Fruit fly (Drosophila melanogaster) whole organism, embryonic: ENCODE data around the gene CG5910.
A peak's percentile ranks its signal among the peaks of the same experiment; 100 is the strongest.

Experiments
- BtbVII ChIP-seq: fragments of 200-800 bp; sonication (Bioruptor generic); optimal IDR thresholded peaks from 3 replicates; lab custom pipeline; 2017; ENCODE audit warnings: missing biosample characterization, mild to moderate bottlenecking, missing genetic modification characterization
- CG11456 ChIP-seq: fragments of 200-800 bp; sonication (Bioruptor generic); IDR thresholded peaks from 3 replicates; pipeline ENCODE4 v1.3.6; 2022; ENCODE audit warnings: missing biosample characterization, missing genetic modification characterization
- CG11696 ChIP-seq: fragments of 200-800 bp; sonication (Bioruptor generic); IDR thresholded peaks from 2 replicates; pipeline ENCODE4 v1.3.6; 2022; ENCODE audit warnings: missing biosample characterization, missing genetic modification characterization
- CG11723 ChIP-seq: fragments of 200-800 bp; sonication (Bioruptor generic); optimal IDR thresholded peaks from 2 replicates; lab custom pipeline; 2017; ENCODE audit warnings: missing biosample characterization, mild to moderate bottlenecking, missing genetic modification characterization
- CG12942 ChIP-seq: fragments of 200-800 bp; sonication (Bioruptor generic); optimal IDR thresholded peaks from 3 replicates; lab custom pipeline; 2016; ENCODE audit warnings: missing biosample characterization, missing genetic modification characterization
- CG13894 ChIP-seq: fragments of 200-800 bp; sonication (Bioruptor generic); optimal IDR thresholded peaks from 3 replicates; lab custom pipeline; 2018; ENCODE audit warnings: missing biosample characterization, mild to moderate bottlenecking, missing genetic modification characterization, moderate library complexity
- CG1529 ChIP-seq: fragments of 200-800 bp; sonication (Bioruptor generic); optimal IDR thresholded peaks from 3 replicates; lab custom pipeline; 2018; ENCODE audit warnings: missing biosample characterization, missing genetic modification characterization
- CG17829 ChIP-seq: fragments of 200-800 bp; optimal IDR thresholded peaks from 2 replicates; lab custom pipeline; 2019; ENCODE audit warnings: missing biosample characterization, mild to moderate bottlenecking, missing genetic modification characterization, moderate library complexity
- CG30403 ChIP-seq: fragments of 200-800 bp; sonication (Bioruptor generic); optimal IDR thresholded peaks from 3 replicates; lab custom pipeline; 2016; ENCODE audit warnings: missing biosample characterization, missing genetic modification characterization
- CG4282 ChIP-seq: fragments of 200-800 bp; sonication (Bioruptor generic); optimal IDR thresholded peaks from 2 replicates; lab custom pipeline; 2016; ENCODE audit warnings: missing biosample characterization, missing genetic modification characterization
- CG5180 ChIP-seq: fragments of 200-800 bp; sonication (Bioruptor generic); optimal IDR thresholded peaks from 3 replicates; lab custom pipeline; 2017; ENCODE audit warnings: missing biosample characterization, missing genetic modification characterization, mild to moderate bottlenecking, moderate library complexity, missing genetic modification reagents
- CG6254 ChIP-seq: fragments of 200-800 bp; sonication (Bioruptor generic); optimal IDR thresholded peaks from 3 replicates; lab custom pipeline; 2017; ENCODE audit warnings: mild to moderate bottlenecking, missing biosample characterization, missing genetic modification reagents, missing genetic modification characterization
- CG6791 ChIP-seq: fragments of 200-800 bp; sonication (Bioruptor generic); IDR thresholded peaks from 3 replicates; pipeline ENCODE4 v1.3.6; 2022; ENCODE audit warnings: missing biosample characterization, missing genetic modification characterization; ENCODE audit not compliant: partially characterized antibody
- CG7372 ChIP-seq: fragments of 200-800 bp; sonication (Bioruptor generic); IDR thresholded peaks from 2 replicates; pipeline ENCODE4 v1.3.6; 2022; ENCODE audit warnings: missing biosample characterization, missing genetic modification characterization
- CG8281 ChIP-seq: fragments of 200-800 bp; sonication (Bioruptor generic); optimal IDR thresholded peaks from 2 replicates; lab custom pipeline; 2018; ENCODE audit warnings: missing biosample characterization, mild to moderate bottlenecking, missing genetic modification characterization, moderate library complexity
- CG8388 ChIP-seq: fragments of 200-800 bp; sonication (Bioruptor generic); optimal IDR thresholded peaks from 2 replicates; lab custom pipeline; 2019; ENCODE audit warnings: missing biosample characterization, mild to moderate bottlenecking, missing genetic modification characterization, moderate library complexity
- CG9437 ChIP-seq: fragments of 200-800 bp; sonication (Bioruptor generic); optimal IDR thresholded peaks from 2 replicates; lab custom pipeline; 2018; ENCODE audit warnings: missing biosample characterization, mild to moderate bottlenecking, missing genetic modification characterization
- Camta ChIP-seq: fragments of 200-800 bp; sonication (Bioruptor generic); optimal IDR thresholded peaks from 2 replicates; lab custom pipeline; 2016; ENCODE audit warnings: missing biosample characterization, missing genetic modification characterization
- Dbx ChIP-seq: fragments of 200-800 bp; sonication (Bioruptor generic); IDR thresholded peaks from 3 replicates; pipeline ENCODE4 v1.3.6; 2022; ENCODE audit warnings: missing biosample characterization, missing genetic modification characterization
- E2f1 ChIP-seq: fragments of 200-800 bp; sonication (Bioruptor generic); IDR thresholded peaks from 2 replicates; pipeline ENCODE4 v1.3.6; 2022; ENCODE audit warnings: missing biosample characterization, missing genetic modification characterization
- Fer3 ChIP-seq: fragments of 200-800 bp; sonication (Bioruptor generic); optimal IDR thresholded peaks from 2 replicates; lab custom pipeline; 2018; ENCODE audit warnings: missing biosample characterization, mild to moderate bottlenecking, missing genetic modification characterization, moderate library complexity
- H15 ChIP-seq: fragments of 200-800 bp; sonication (Bioruptor generic); IDR thresholded peaks from 3 replicates; pipeline ENCODE4 v1.3.6; 2022; ENCODE audit warnings: missing biosample characterization, missing genetic modification characterization
- HmgD ChIP-seq: fragments of 200-800 bp; sonication (Bioruptor generic); optimal IDR thresholded peaks from 3 replicates; lab custom pipeline; 2016; ENCODE audit warnings: missing biosample characterization, missing genetic modification characterization
- Meics ChIP-seq: fragments of 200-800 bp; sonication (Bioruptor generic); optimal IDR thresholded peaks from 2 replicates; lab custom pipeline; 2017; ENCODE audit warnings: missing biosample characterization, mild to moderate bottlenecking, missing genetic modification characterization
- NFAT ChIP-seq: fragments of 200-800 bp; sonication (Bioruptor generic); IDR thresholded peaks from 2 replicates; pipeline ENCODE4 v1.3.6; 2022; ENCODE audit warnings: missing biosample characterization, missing genetic modification characterization
- Spps ChIP-seq: fragments of 200-800 bp; sonication (Bioruptor generic); optimal IDR thresholded peaks from 2 replicates; lab custom pipeline; 2018; ENCODE audit warnings: missing biosample characterization, mild to moderate bottlenecking, missing genetic modification characterization
- Xbp1 ChIP-seq: fragments of 200-800 bp; sonication (Bioruptor generic); optimal IDR thresholded peaks from 3 replicates; lab custom pipeline; 2016; ENCODE audit warnings: missing biosample characterization, mild to moderate bottlenecking, missing genetic modification characterization
- ab ChIP-seq: fragments of 200-800 bp; sonication (Bioruptor generic); optimal IDR thresholded peaks from 2 replicates; lab custom pipeline; 2016; ENCODE audit warnings: missing biosample characterization, missing genetic modification characterization
- ara ChIP-seq: fragments of 200-800 bp; sonication (Bioruptor generic); IDR thresholded peaks from 2 replicates; pipeline ENCODE4 v1.3.6; 2022; ENCODE audit warnings: missing biosample characterization, missing genetic modification characterization
- az2 ChIP-seq: fragments of 200-800 bp; sonication (Bioruptor generic); optimal IDR thresholded peaks from 3 replicates; lab custom pipeline; 2016; ENCODE audit warnings: missing biosample characterization, missing genetic modification characterization
- bigmax ChIP-seq: fragments of 200-800 bp; sonication (Bioruptor generic); optimal IDR thresholded peaks from 2 replicates; lab custom pipeline; 2018; ENCODE audit warnings: missing biosample characterization, mild to moderate bottlenecking, missing genetic modification characterization
- bsh ChIP-seq, 2 experiments: fragments of 200-800 bp; sonication (Bioruptor generic); optimal IDR thresholded peaks; 2 replicates each; lab custom pipeline; 2017 to 2018; ENCODE audit warnings: mild to moderate bottlenecking in 2 of 2, missing biosample characterization in 2 of 2, missing genetic modification characterization in 2 of 2, moderate library complexity in 1 of 2
- cato ChIP-seq: fragments of 200-800 bp; sonication (Bioruptor generic); optimal IDR thresholded peaks from 2 replicates; lab custom pipeline; 2016; ENCODE audit warnings: missing biosample characterization, missing genetic modification characterization, borderline replicate concordance
- ci ChIP-seq: fragments of 200-800 bp; sonication (Bioruptor generic); IDR thresholded peaks from 3 replicates; pipeline ENCODE4 v1.3.6; 2022; ENCODE audit warnings: missing biosample characterization, missing genetic modification characterization
- crc ChIP-seq: fragments of 200-800 bp; sonication (Bioruptor generic); optimal IDR thresholded peaks from 2 replicates; lab custom pipeline; 2016; ENCODE audit warnings: missing biosample characterization, missing genetic modification characterization
- da ChIP-seq: fragments of 200-800 bp; sonication (Bioruptor generic); optimal IDR thresholded peaks from 2 replicates; lab custom pipeline; 2016; ENCODE audit warnings: missing biosample characterization, missing genetic modification characterization
- danr ChIP-seq: fragments of 200-800 bp; sonication (Bioruptor generic); IDR thresholded peaks from 2 replicates; pipeline ENCODE4 v1.3.6; 2022; ENCODE audit warnings: missing biosample characterization, missing genetic modification characterization
- fd102C ChIP-seq: fragments of 200-800 bp; sonication (Bioruptor generic); optimal IDR thresholded peaks from 2 replicates; lab custom pipeline; 2018; ENCODE audit warnings: missing biosample characterization, mild to moderate bottlenecking, missing genetic modification characterization, moderate library complexity
- fd3F ChIP-seq: fragments of 200-800 bp; sonication (Bioruptor generic); optimal IDR thresholded peaks from 2 replicates; lab custom pipeline; 2018; ENCODE audit warnings: missing biosample characterization, mild to moderate bottlenecking, missing genetic modification characterization, moderate library complexity
- gce ChIP-seq: fragments of 200-800 bp; sonication (Bioruptor generic); IDR thresholded peaks from 3 replicates; pipeline ENCODE4 v1.3.6; 2022; ENCODE audit warnings: missing biosample characterization, missing genetic modification characterization
- insv ChIP-seq, 2 experiments: fragments of 200-800 bp; sonication (Bioruptor generic); optimal IDR thresholded peaks; 3 replicates each; lab custom pipeline; 2016 to 2018; ENCODE audit warnings: missing biosample characterization in 2 of 2, missing genetic modification characterization in 2 of 2
- mld ChIP-seq: fragments of 200-800 bp; sonication (Bioruptor generic); IDR thresholded peaks from 3 replicates; pipeline ENCODE4 v1.3.6; 2022; ENCODE audit warnings: missing biosample characterization, missing genetic modification characterization; ENCODE audit not compliant: partially characterized antibody
- nmo ChIP-seq: fragments of 200-800 bp; sonication (Bioruptor generic); optimal IDR thresholded peaks from 2 replicates; lab custom pipeline; 2018; ENCODE audit warnings: missing biosample characterization, mild to moderate bottlenecking, missing genetic modification characterization, moderate library complexity
- oc ChIP-seq: fragments of 200-800 bp; sonication (Bioruptor generic); optimal IDR thresholded peaks from 2 replicates; lab custom pipeline; 2018; ENCODE audit warnings: missing biosample characterization, mild to moderate bottlenecking, missing genetic modification characterization, moderate library complexity
- pb ChIP-seq: fragments of 200-800 bp; sonication (Bioruptor generic); optimal IDR thresholded peaks from 3 replicates; lab custom pipeline; 2016; ENCODE audit warnings: missing biosample characterization, missing genetic modification characterization
- pho ChIP-seq: fragments of 200-800 bp; sonication (Bioruptor generic); optimal IDR thresholded peaks from 2 replicates; lab custom pipeline; 2016; ENCODE audit warnings: missing biosample characterization, missing genetic modification characterization
- sc ChIP-seq, 3 experiments: fragments of >200 bp in 2 of 3; fragments of 200-800 bp in 1 of 3; sonication (Bioruptor generic) in 1 of 3; optimal IDR thresholded peaks; 2 replicates in 2 of 3; 3 replicates in 1 of 3; lab custom pipeline; 2017; ENCODE audit warnings: mild to moderate bottlenecking in 1 of 3, missing biosample characterization in 1 of 3, missing genetic modification characterization in 1 of 3, missing genetic modification reagents in 1 of 3
- so ChIP-seq: fragments of 200-800 bp; sonication (Bioruptor generic); IDR thresholded peaks from 3 replicates; pipeline ENCODE4 v1.3.6; 2022; ENCODE audit warnings: missing biosample characterization, missing genetic modification characterization

The CG5910 gene

dm6 chr3L:20493417-20494261, 51.4 kb downstream of the CG5910 start (continued):
- TF ChIP-seq CG6791 (GFP tag; lab: Robert Waterston, UW) (no peak), pho (peak; percentile 51), crc (GFP tag; lab: Kevin White, UChicago) (no peak), BtbVII (GFP tag; lab: Kevin White, UChicago) (peak; percentile 48), CG7372 (peak; percentile 55), gce (0 out of 3 replicates have a peak, but pooled peaks have one; percentile 47), bigmax (GFP tag; lab: Kevin White, UChicago) (no peak), HmgD (GFP tag; lab: Kevin White, UChicago) (no peak), CG30403 (GFP tag; lab: Kevin White, UChicago) (peak; percentile 84), Camta (GFP tag; lab: Kevin White, UChicago) (peak; percentile 43), cato (GFP tag; lab: Kevin White, UChicago) (peak; percentile 11), so (GFP tag; lab: Robert Waterston, UW) (peak; percentile 73; the same call in 2 of the 3 replicates), CG11456 (GFP tag; lab: Robert Waterston, UW) (peak; percentile 71; the same call in 2 of the 3 replicates), bsh (GFP tag; optimal IDR thresholded peaks at IDR 0.05; lab: Kevin White, UChicago) (peak; percentile 32 to 57), ci (GFP tag; lab: Robert Waterston, UW) (peak; percentile 69), CG11723 (GFP tag; lab: Kevin White, UChicago) (no peak), CG17829 (tag; lab: Kevin White, UChicago) (peak; percentile 70), da (no peak), CG6254 (GFP tag; lab: Kevin White, UChicago) (peak; percentile 43), ara (peak; percentile 50; the same call in 1 of the 2 replicates), nmo (GFP tag; lab: Kevin White, UChicago) (peak; percentile 76), CG8281 (tag; lab: Kevin White, UChicago) (no peak), Fer3 (tag; lab: Kevin White, UChicago) (peak; percentile 78), H15 (GFP tag; lab: Robert Waterston, UW) (peak; percentile 59; the same call in 2 of the 3 replicates), CG1529 (GFP tag; lab: Kevin White, UChicago) (peak; percentile 10), Meics (GFP tag; lab: Kevin White, UChicago) (peak; percentile 80), insv (GFP tag; optimal IDR thresholded peaks at IDR 0.05; lab: Kevin White, UChicago) (no peak), Dbx (GFP tag; lab: Robert Waterston, UW) (peak; percentile 83), danr (GFP tag; lab: Robert Waterston, UW) (peak; percentile 68; the same call in 1 of the 2 replicates), oc (no peak), fd102C (GFP tag; lab: Kevin White, UChicago) (peak; percentile 6), pb (GFP tag; lab: Kevin White, UChicago) (no peak), Spps (tag; lab: Kevin White, UChicago) (peak; percentile 17), CG11696 (GFP tag; lab: Robert Waterston, UW) (peak; percentile 59), NFAT (no peak; the same call in 1 of the 2 replicates), sc (optimal IDR thresholded peaks at IDR 0.05; lab: Kevin White, UChicago) (no peak), sc (GFP tag; optimal IDR thresholded peaks at IDR 0.05; lab: Kevin White, UChicago) (no peak), CG12942 (peak; percentile 45), az2 (peak; percentile 50), mld (no peak), CG8388 (GFP tag; lab: Kevin White, UChicago) (peak; percentile 71), CG13894 (tag; lab: Kevin White, UChicago) (no peak), fd3F (peak; percentile 50), Xbp1 (GFP tag; lab: Kevin White, UChicago) (peak; percentile 67), CG4282 (no peak), ab (GFP tag; lab: Kevin White, UChicago) (no peak), CG5180 (peak; percentile 18), E2f1 (GFP tag; lab: Robert Waterston, UW) (peak; percentile 80; the same call in 1 of the 2 replicates), CG9437 (GFP tag; lab: Kevin White, UChicago) (peak; percentile 51)
